Fruit fly (Drosophila melanogaster): ENCODE data around the gene CG18596.

Gene CG18596

DNA sequence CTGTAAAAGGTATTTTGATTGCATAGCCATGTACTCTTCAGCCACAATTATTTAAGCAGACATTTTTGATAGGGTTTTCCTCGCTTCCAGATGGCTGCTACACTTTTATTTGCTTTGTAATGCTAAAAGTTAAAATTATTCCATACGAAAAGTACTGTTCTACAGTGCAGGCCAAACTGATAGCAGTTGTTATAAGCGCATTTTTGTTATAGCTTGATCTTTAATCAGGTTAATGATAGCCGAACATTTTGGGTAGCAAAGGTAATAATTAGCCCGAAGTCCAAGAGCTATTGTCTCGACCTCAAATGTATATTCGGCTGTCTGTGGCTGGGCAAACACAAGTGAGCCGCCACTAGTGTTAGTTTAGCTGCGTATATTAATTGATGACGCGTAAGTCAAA, 17.8 kb upstream of the CG18596 start:
- no peak for TF ChIP-seq CG8478 (optimal IDR thresholded peaks at IDR 0.05)
- no peak for TF ChIP-seq EcR (GFP tag; optimal IDR thresholded peaks at IDR 0.05)
- TF ChIP-seq psq (optimal IDR thresholded peaks at IDR 0.05) = no peak
- no peak for TF ChIP-seq usp (GFP tag; optimal IDR thresholded peaks at IDR 0.05)
- no peak for TF ChIP-seq pan (optimal IDR thresholded peaks at IDR 0.05)
- no peak for TF ChIP-seq Dll (optimal IDR thresholded peaks at IDR 0.05)

- TF ChIP-seq usp (GFP tag; optimal IDR thresholded peaks at IDR 0.05) (no peak), pan (optimal IDR thresholded peaks at IDR 0.05) (no peak), EcR (GFP tag; optimal IDR thresholded peaks at IDR 0.05) (no peak)
Observed at dm6 chr3R:22358810-22359209, 16.9 kb upstream of the CG18596 start.

DNA sequence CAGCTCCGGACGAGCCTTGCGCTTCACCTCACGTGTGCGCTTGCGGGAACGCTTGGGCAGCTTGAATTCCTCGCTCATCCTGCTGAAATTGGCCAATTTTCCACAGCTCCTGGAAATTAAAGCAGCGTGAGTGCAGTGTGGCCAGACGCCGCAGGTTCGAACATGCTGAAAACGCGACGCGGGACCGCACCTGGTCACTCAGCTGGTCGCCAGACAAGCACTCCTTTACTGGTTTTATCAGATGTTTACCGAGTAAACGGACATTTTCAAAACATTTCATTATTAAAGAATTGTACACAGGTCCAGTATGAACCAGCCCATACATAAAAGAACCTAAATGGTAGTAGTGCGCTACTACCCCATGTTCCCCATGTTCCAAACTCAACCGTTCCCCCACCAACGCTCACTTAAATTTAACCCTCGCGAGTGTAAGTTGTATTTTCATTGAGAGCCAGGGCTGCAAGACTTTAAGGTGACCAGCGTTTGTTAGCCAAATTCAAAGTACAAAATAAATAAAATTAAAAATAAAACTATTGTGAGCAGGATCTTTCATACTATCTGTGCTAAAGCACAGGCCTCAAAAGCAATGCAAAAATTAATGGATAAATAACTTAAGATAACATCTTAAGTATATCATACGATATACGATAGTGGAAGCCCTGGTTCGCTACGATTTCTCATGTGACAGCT, 13.4 kb upstream of the CG18596 start, which contains the start of the genes JMJD6, CG7071 and Muted:
Gene JMJD6, minus strand, starts transcription at position 154 of the 690 bp plus-strand sequence.
Gene CG7071, plus strand, starts transcription at position 403 of the 690 bp plus-strand sequence.
Gene Muted, plus strand, starts transcription at position 403 of the 690 bp plus-strand sequence.
- TF ChIP-seq psq (optimal IDR thresholded peaks at IDR 0.05) (no peak), pan (optimal IDR thresholded peaks at IDR 0.05) (no peak), Dll (optimal IDR thresholded peaks at IDR 0.05) (no peak), usp (GFP tag; optimal IDR thresholded peaks at IDR 0.05) (no peak), EcR (GFP tag; optimal IDR thresholded peaks at IDR 0.05) (no peak), CG8478 (optimal IDR thresholded peaks at IDR 0.05) (no peak)

DNA sequence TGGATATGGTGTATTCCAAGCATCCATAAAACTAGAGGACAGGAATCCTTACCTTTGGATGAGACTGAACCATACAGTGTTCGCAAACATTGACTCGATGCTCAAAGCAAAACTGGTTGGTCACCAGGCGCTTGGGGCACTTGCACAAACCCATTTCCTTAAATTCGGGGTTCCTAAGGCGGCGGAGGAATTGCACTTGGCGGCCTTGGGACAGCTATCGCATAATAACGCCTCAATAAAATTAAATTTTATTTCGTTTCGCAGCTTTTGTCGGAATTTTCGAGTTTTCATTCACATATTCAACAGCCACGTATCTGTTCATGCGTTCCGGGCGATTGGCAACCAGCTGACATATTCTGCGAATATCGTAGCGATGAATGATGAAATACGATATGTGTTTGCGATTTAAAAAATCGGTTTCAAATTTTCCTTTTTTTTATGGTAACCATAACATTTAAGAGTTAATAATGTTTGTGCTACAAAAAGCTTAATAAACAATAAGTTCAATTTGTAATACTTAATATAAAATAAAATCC, 10.0 kb upstream of the CG18596 start, which contains the start of gene CG5382:
Gene CG5382, minus strand, starts transcription at position 324 of the 536 bp plus-strand sequence.
- TF ChIP-seq CG8478 (optimal IDR thresholded peaks at IDR 0.05) = no peak
- TF ChIP-seq EcR (GFP tag; optimal IDR thresholded peaks at IDR 0.05) = no peak
- TF ChIP-seq pan (optimal IDR thresholded peaks at IDR 0.05) = no peak
- TF ChIP-seq Dll (optimal IDR thresholded peaks at IDR 0.05) = no peak
- TF ChIP-seq psq (optimal IDR thresholded peaks at IDR 0.05) = no peak
- TF ChIP-seq usp (GFP tag; optimal IDR thresholded peaks at IDR 0.05) = no peak

DNA sequence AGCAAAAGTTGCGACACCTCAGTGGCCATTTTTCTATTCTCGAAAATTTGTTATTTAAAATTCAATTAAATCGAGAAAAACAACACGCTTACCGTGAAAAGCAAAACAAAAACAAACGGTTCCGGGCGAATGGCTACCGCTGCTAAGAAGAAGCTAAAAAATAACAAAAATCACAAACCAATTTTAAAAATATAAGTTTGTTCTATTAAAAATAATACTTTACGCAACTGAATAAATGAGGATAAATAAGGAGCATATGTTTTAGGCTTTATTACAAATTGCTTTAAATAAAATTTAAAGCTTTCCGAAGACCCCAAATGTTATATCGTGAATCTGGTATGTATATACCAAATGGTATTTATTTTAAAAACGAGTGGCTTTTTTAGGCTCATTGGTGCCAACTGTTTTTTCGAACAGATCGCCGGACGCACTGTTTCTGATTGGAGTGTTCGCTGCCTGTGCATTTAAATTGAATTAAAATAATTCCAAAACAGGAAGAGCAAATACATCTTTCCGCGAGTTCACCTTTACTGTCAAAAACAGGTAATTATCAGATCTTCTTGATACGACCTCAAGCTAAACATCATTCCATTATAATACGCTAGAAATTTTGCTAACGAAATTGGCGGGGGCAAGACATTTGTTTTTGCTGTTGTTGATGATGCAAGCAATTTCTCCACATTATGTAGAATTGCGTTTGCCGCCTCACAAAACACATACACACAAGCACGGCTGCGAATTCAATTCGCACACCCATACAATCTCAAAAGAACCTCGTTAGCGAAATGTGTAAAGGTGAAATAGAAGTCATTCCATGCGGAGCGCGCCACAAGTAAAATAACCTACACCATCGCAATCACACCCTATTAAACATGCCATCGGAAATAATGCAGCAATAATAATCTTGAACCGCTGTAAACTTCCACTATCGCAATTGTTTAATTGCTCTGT, 8.3 kb upstream of the CG18596 start, which contains the start of the genes Polr3F and PyK:
Gene Polr3F, minus strand, starts transcription at position 248 of the 951 bp plus-strand sequence.
Gene PyK, plus strand, starts transcription at position 411 of the 951 bp plus-strand sequence.
- TF ChIP-seq Dll (optimal IDR thresholded peaks at IDR 0.05) (no peak), usp (GFP tag; optimal IDR thresholded peaks at IDR 0.05) (no peak), CG8478 (optimal IDR thresholded peaks at IDR 0.05) (no peak), pan (optimal IDR thresholded peaks at IDR 0.05) (no peak), psq (optimal IDR thresholded peaks at IDR 0.05) (no peak), EcR (GFP tag; optimal IDR thresholded peaks at IDR 0.05) (no peak)

DNA sequence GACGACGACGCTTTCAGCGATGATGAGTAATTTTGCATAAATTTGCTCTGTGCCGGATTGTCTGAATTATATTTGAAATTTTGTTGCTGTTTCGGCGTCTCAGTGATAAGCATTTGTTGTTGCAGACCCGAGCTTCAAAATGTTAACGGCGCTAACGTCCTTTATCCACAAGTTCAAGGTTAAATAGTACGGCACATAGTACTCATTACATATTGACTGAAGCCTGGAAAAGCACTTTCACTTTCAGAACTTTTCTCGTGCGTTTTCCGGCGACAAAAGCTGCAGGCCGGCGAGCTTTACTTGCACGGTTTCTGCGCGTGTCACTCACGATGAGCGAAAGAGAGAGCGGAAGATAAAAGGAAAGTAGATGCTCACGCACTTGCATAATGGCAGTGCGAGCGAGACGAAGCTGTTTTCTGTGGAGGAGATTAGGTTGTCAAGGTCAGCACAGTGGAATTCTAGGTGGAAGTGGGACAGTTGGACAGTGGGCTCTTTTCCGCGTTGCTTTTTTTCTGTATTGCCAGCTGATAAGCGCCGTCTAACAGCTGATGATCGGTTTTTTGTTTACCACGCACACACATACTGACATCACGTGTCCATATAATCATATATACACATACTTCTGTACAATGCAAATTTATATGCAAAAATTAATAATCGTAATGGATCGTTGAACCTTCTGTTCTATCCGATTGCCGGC, 7.5 kb upstream of the CG18596 start:
- TF ChIP-seq pan (optimal IDR thresholded peaks at IDR 0.05) (no peak), Dll (optimal IDR thresholded peaks at IDR 0.05) (no peak), psq (optimal IDR thresholded peaks at IDR 0.05) (no peak), EcR (GFP tag; optimal IDR thresholded peaks at IDR 0.05) (no peak), CG8478 (optimal IDR thresholded peaks at IDR 0.05) (no peak), usp (GFP tag; optimal IDR thresholded peaks at IDR 0.05) (no peak)

dm6 chr3R:22368777-22369214, 6.9 kb upstream of the CG18596 start:
- TF ChIP-seq pan (optimal IDR thresholded peaks at IDR 0.05) (peak; percentile 72), usp (GFP tag; optimal IDR thresholded peaks at IDR 0.05) (no peak), EcR (GFP tag; optimal IDR thresholded peaks at IDR 0.05) (no peak), psq (optimal IDR thresholded peaks at IDR 0.05) (no peak), CG8478 (optimal IDR thresholded peaks at IDR 0.05) (no peak), Dll (optimal IDR thresholded peaks at IDR 0.05) (no peak)

DNA sequence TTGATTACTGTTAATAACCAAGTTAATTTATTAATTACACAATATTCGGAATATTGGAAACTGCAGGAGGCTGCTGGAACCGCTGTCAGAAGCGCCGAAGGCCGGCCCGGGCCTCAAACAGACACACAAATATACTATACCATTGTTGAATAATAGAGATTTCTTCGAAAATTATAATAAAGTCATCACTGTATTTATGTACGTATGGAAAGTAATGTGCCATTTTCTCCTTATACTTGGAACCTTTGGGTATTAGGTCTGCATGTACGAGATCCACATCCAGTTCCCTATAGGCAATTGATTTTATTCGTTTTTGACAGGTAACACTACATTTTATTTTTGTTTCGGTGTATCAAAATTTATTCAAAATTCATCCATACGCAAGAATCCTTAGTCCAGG, 3.2 kb upstream of the CG18596 start, which contains the start of gene CG7069:
Gene CG7069, plus strand, starts transcription at position 301 of the 400 bp plus-strand sequence.
- TF ChIP-seq Dll (optimal IDR thresholded peaks at IDR 0.05) (no peak), EcR (GFP tag; optimal IDR thresholded peaks at IDR 0.05) (no peak), psq (optimal IDR thresholded peaks at IDR 0.05) (no peak), pan (optimal IDR thresholded peaks at IDR 0.05) (no peak), CG8478 (optimal IDR thresholded peaks at IDR 0.05) (no peak), usp (GFP tag; optimal IDR thresholded peaks at IDR 0.05) (no peak)

- no peak for TF ChIP-seq usp (GFP tag; optimal IDR thresholded peaks at IDR 0.05)
- TF ChIP-seq CG8478 (optimal IDR thresholded peaks at IDR 0.05) = no peak
- TF ChIP-seq psq (optimal IDR thresholded peaks at IDR 0.05) = no peak
- no peak for TF ChIP-seq pan (optimal IDR thresholded peaks at IDR 0.05)
- TF ChIP-seq EcR (GFP tag; optimal IDR thresholded peaks at IDR 0.05) = no peak
- no peak for TF ChIP-seq Dll (optimal IDR thresholded peaks at IDR 0.05)
Observed at dm6 chr3R:22379942-22380341, 4.2 kb downstream of the CG18596 start, which contains the start of gene CG34149. Gene CG34149, plus strand, starts transcription at chr3R:22380128.

- TF ChIP-seq pan (optimal IDR thresholded peaks at IDR 0.05) (no peak), Dll (optimal IDR thresholded peaks at IDR 0.05) (no peak), usp (GFP tag; optimal IDR thresholded peaks at IDR 0.05) (no peak), EcR (GFP tag; optimal IDR thresholded peaks at IDR 0.05) (no peak), CG8478 (optimal IDR thresholded peaks at IDR 0.05) (no peak), psq (optimal IDR thresholded peaks at IDR 0.05) (no peak)
Observed at dm6 chr3R:22381077-22381476, 5.4 kb downstream of the CG18596 start, which contains the start of gene CG43342. Gene CG43342, plus strand, starts transcription at chr3R:22381340.
